Worm (Caenorhabditis elegans) whole organism, L1 larva: ENCODE measurements around the gene sri-29.

Source experiments
- C16A3.4 ChIP-seq: fragments of 150-350 bp; optimal IDR thresholded peaks from 2 replicates; lab custom pipeline; 2014; ENCODE audit warnings: missing biosample characterization, missing genetic modification characterization
- C34B4.2 ChIP-seq: sonication (generic microtip); optimal IDR thresholded peaks from 2 replicates; lab custom pipeline; 2017; ENCODE audit warnings: mild to moderate bottlenecking, missing genetic modification characterization, missing compliant biosample characterization
- F16B12.6 ChIP-seq: fragments of 150-350 bp; optimal IDR thresholded peaks from 2 replicates; lab custom pipeline; 2014; ENCODE audit warnings: missing biosample characterization, missing genetic modification characterization
- Y116A8C.19 ChIP-seq: sonication (generic microtip); optimal IDR thresholded peaks from 2 replicates; lab custom pipeline; 2016; ENCODE audit warnings: missing compliant biosample characterization, missing genetic modification characterization, borderline replicate concordance
- aha-1 ChIP-seq: fragments of 150-350 bp; optimal IDR thresholded peaks from 2 replicates; lab custom pipeline; 2014; ENCODE audit warnings: missing biosample characterization, missing genetic modification characterization
- aly-2 ChIP-seq: fragments of 150-350 bp; optimal IDR thresholded peaks from 2 replicates; lab custom pipeline; 2014; ENCODE audit warnings: missing biosample characterization, missing genetic modification characterization
- ama-1 ChIP-seq: fragments of 150-350 bp; optimal IDR thresholded peaks from 2 replicates; lab custom pipeline; 2014
- blmp-1 ChIP-seq: fragments of 150-350 bp; optimal IDR thresholded peaks from 2 replicates; lab custom pipeline; 2014; ENCODE audit warnings: missing biosample characterization, missing genetic modification characterization
- ceh-8 ChIP-seq: fragments of 200-800 bp; sonication (Bioruptor generic); optimal IDR thresholded peaks from 2 replicates; lab custom pipeline; 2018; ENCODE audit warnings: mild to moderate bottlenecking, missing genetic modification characterization, moderate library complexity, missing compliant biosample characterization
- dpl-1 ChIP-seq, 3 experiments: fragments of 150-350 bp in 2 of 3; sonication (generic microtip) in 1 of 3; optimal IDR thresholded peaks; 2 replicates each; lab custom pipeline; 2014 to 2017; ENCODE audit warnings: missing biosample characterization in 3 of 3, missing genetic modification characterization in 3 of 3, missing genetic modification reagents in 3 of 3
- dsc-1 ChIP-seq: sonication (generic microtip); optimal IDR thresholded peaks from 2 replicates; lab custom pipeline; 2016; ENCODE audit warnings: mild to moderate bottlenecking, missing genetic modification characterization, missing compliant biosample characterization
- efl-1 ChIP-seq, 4 experiments: fragments of 150-350 bp; optimal IDR thresholded peaks in 3 of 4; peaks in 1 of 4; 1 replicate in 1 of 4; 2 replicates in 3 of 4; lab custom pipeline; 2014; ENCODE audit warnings: missing biosample characterization in 2 of 4, missing genetic modification characterization in 2 of 4, missing genetic modification reagents in 2 of 4
- efl-3 ChIP-seq: fragments of 200-800 bp; sonication (Bioruptor generic); optimal IDR thresholded peaks from 2 replicates; lab custom pipeline; 2018; ENCODE audit warnings: mild to moderate bottlenecking, missing genetic modification characterization, missing compliant biosample characterization
- egl-13 ChIP-seq: sonication (generic microtip); optimal IDR thresholded peaks from 2 replicates; lab custom pipeline; 2016; ENCODE audit warnings: missing genotype, missing genetic modification reagents, missing genetic modification characterization, missing compliant biosample characterization
- egl-27 ChIP-seq, 2 experiments: fragments of 150-350 bp in 1 of 2; sonication (generic microtip); optimal IDR thresholded peaks; 3 replicates each; lab custom pipeline; 2017 to 2018; ENCODE audit warnings: missing biosample characterization in 2 of 2, missing genetic modification characterization in 2 of 2, missing genetic modification reagents in 2 of 2
- elt-2 ChIP-seq: sonication (generic microtip); optimal IDR thresholded peaks from 2 replicates; lab custom pipeline; 2016; ENCODE audit warnings: missing genetic modification characterization, mild to moderate bottlenecking, inconsistent platforms, missing compliant biosample characterization, missing genetic modification reagents
- grh-1 ChIP-seq: fragments of 200-800 bp; sonication (Bioruptor generic); IDR thresholded peaks from 2 replicates; pipeline ENCODE4 v1.3.6; 2022; ENCODE audit warnings: missing genetic modification reagents, missing genetic modification characterization, missing compliant biosample characterization
- hlh-17 ChIP-seq: fragments of 200-800 bp; sonication (Bioruptor generic); optimal IDR thresholded peaks from 2 replicates; lab custom pipeline; 2018; ENCODE audit warnings: missing genetic modification characterization, mild to moderate bottlenecking, missing compliant biosample characterization, moderate library complexity, borderline replicate concordance
- hlh-4 ChIP-seq: sonication (generic microtip); optimal IDR thresholded peaks from 2 replicates; lab custom pipeline; 2016; ENCODE audit warnings: mild to moderate bottlenecking, missing genetic modification characterization, missing compliant biosample characterization
- irx-1 ChIP-seq: sonication (generic microtip); optimal IDR thresholded peaks from 2 replicates; lab custom pipeline; 2016; ENCODE audit warnings: missing genetic modification characterization, missing compliant biosample characterization
- jun-1 ChIP-seq: fragments of 150-350 bp; optimal IDR thresholded peaks from 2 replicates; lab custom pipeline; 2014; ENCODE audit warnings: missing biosample characterization, missing genetic modification reagents, missing genetic modification characterization
- lin-13 ChIP-seq: fragments of 150-350 bp; optimal IDR thresholded peaks from 2 replicates; lab custom pipeline; 2014; ENCODE audit warnings: missing biosample characterization, missing genetic modification reagents, missing genetic modification characterization
- lin-15B ChIP-seq: fragments of 150-350 bp; sonication (generic microtip); optimal IDR thresholded peaks from 3 replicates; lab custom pipeline; 2014; ENCODE audit warnings: missing biosample characterization, missing genetic modification characterization
- lin-35 ChIP-seq, 2 experiments: fragments of 150-350 bp; optimal IDR thresholded peaks; 2 replicates each; lab custom pipeline; 2014; ENCODE audit warnings: missing biosample characterization in 2 of 2, missing genetic modification characterization in 2 of 2, missing genetic modification reagents in 2 of 2
- lsy-2 ChIP-seq, 2 experiments: fragments of 150-350 bp; optimal IDR thresholded peaks; 2 replicates each; lab custom pipeline; 2014; ENCODE audit warnings: missing biosample characterization in 2 of 2, missing genetic modification characterization in 2 of 2
- nhr-19 ChIP-seq: fragments of 200-800 bp; sonication (Bioruptor generic); conservative IDR thresholded peaks from 2 replicates; pipeline ENCODE4 v1.3.6; 2022; ENCODE audit warnings: missing genetic modification characterization, missing compliant biosample characterization
- nhr-28 ChIP-seq: fragments of 150-350 bp; optimal IDR thresholded peaks from 2 replicates; lab custom pipeline; 2014; ENCODE audit warnings: missing biosample characterization, missing genetic modification characterization
- nhr-47 ChIP-seq: sonication (generic microtip); optimal IDR thresholded peaks from 2 replicates; lab custom pipeline; 2016; ENCODE audit warnings: mild to moderate bottlenecking, missing genetic modification characterization, moderate library complexity, missing compliant biosample characterization
- nhr-71 ChIP-seq: sonication (generic microtip); optimal IDR thresholded peaks from 2 replicates; lab custom pipeline; 2016; ENCODE audit warnings: mild to moderate bottlenecking, missing genetic modification characterization, moderate library complexity, missing compliant biosample characterization
- nhr-76 ChIP-seq: sonication (generic microtip); optimal IDR thresholded peaks from 2 replicates; lab custom pipeline; 2017; ENCODE audit warnings: missing biosample characterization, missing genetic modification characterization
- pax-3 ChIP-seq: fragments of 200-800 bp; sonication (Bioruptor generic); optimal IDR thresholded peaks from 2 replicates; lab custom pipeline; 2018; ENCODE audit warnings: mild to moderate bottlenecking, missing genetic modification characterization, moderate library complexity, missing compliant biosample characterization
- snpc-4 ChIP-seq: fragments of 150-350 bp; optimal IDR thresholded peaks from 2 replicates; lab custom pipeline; 2014; ENCODE audit warnings: missing biosample characterization, missing genetic modification characterization
- sptf-1 ChIP-seq: fragments of 150-350 bp; optimal IDR thresholded peaks from 2 replicates; lab custom pipeline; 2014; ENCODE audit warnings: missing biosample characterization, missing genetic modification characterization
- sup-37 ChIP-seq: fragments of 200-800 bp; sonication (Bioruptor generic); optimal IDR thresholded peaks from 2 replicates; lab custom pipeline; 2018; ENCODE audit warnings: mild to moderate bottlenecking, missing genetic modification characterization, missing compliant biosample characterization
- tlp-1 ChIP-seq: fragments of 150-350 bp; optimal IDR thresholded peaks from 2 replicates; lab custom pipeline; 2014; ENCODE audit warnings: missing biosample characterization, missing genetic modification characterization
- unc-30 ChIP-seq: sonication (generic microtip); optimal IDR thresholded peaks from 2 replicates; lab custom pipeline; 2017; ENCODE audit warnings: missing biosample characterization, missing genetic modification characterization
- unc-86 ChIP-seq: sonication (generic microtip); optimal IDR thresholded peaks from 2 replicates; lab custom pipeline; 2016; ENCODE audit warnings: missing genetic modification characterization, missing compliant biosample characterization
- zip-4 ChIP-seq: fragments of 200-800 bp; sonication (Bioruptor generic); optimal IDR thresholded peaks from 2 replicates; lab custom pipeline; 2018; ENCODE audit warnings: mild to moderate bottlenecking, missing genetic modification characterization, moderate library complexity, missing compliant biosample characterization
- ztf-11 ChIP-seq, 2 experiments: sonication (generic microtip); optimal IDR thresholded peaks; 2 replicates each; lab custom pipeline; 2016 to 2017; ENCODE audit warnings: missing genetic modification characterization in 2 of 2, missing biosample characterization in 1 of 2, missing compliant biosample characterization in 1 of 2

Gene sri-29

DNA sequence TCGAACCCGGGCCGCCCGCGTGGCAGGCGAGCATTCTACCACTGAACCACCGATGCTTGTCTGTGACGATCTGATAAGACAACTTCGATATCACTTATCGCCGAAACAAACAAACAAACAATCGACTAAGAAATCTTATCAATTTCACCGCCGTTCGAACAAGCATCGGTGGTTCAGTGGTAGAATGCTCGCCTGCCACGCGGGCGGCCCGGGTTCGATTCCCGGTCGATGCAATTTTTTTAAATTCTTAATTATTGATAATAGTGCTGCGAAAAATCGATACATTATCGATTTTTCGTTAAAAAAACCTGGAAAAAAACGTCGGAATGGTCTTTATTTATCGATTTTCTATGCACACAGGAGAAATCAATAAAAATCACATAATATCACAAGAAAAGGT, 18.1 kb downstream of the sri-29 start:
- no peak for TF ChIP-seq ztf-11 (tag; optimal IDR thresholded peaks at IDR 0.05; lab: Kevin White, UChicago)
- no peak for TF ChIP-seq C34B4.2 (tag; lab: Kevin White, UChicago)
- peak; percentile 45 for TF ChIP-seq elt-2 (tag; lab: Kevin White, UChicago)
- no peak for TF ChIP-seq jun-1 (tag; lab: Kevin White, UChicago)
- no peak for TF ChIP-seq nhr-47 (tag; lab: Kevin White, UChicago)
- TF ChIP-seq egl-27 (tag; optimal IDR thresholded peaks at IDR 0.05; lab: Kevin White, UChicago), result no peak
- no peak for TF ChIP-seq hlh-17 (GFP tag; lab: Kevin White, UChicago)
- TF ChIP-seq unc-86 (tag; lab: Kevin White, UChicago), result no peak
- no peak for TF ChIP-seq pax-3
- peak in 1 of 2 experiments; percentile 3 for TF ChIP-seq lin-35 (GFP tag; optimal IDR thresholded peaks at IDR 0.05; lab: Kevin White, UChicago)
- TF ChIP-seq tlp-1 (tag; lab: Kevin White, UChicago), result no peak
- no peak for TF ChIP-seq blmp-1
- no peak for TF ChIP-seq hlh-4 (tag; lab: Kevin White, UChicago)
- TF ChIP-seq nhr-71 (tag; lab: Kevin White, UChicago), result no peak
- no peak for TF ChIP-seq nhr-76 (tag; lab: Kevin White, UChicago)
- TF ChIP-seq aha-1 (tag; lab: Kevin White, UChicago), result no peak
- no peak for TF ChIP-seq egl-13 (tag; lab: Kevin White, UChicago)
- no peak for TF ChIP-seq unc-30
- no peak for TF ChIP-seq C16A3.4 (tag; lab: Kevin White, UChicago)
- TF ChIP-seq dsc-1 (tag; lab: Kevin White, UChicago), result no peak
- TF ChIP-seq lin-13 (GFP tag; lab: Kevin White, UChicago), result no peak
- peak in 1 of 2 experiments; percentile 42 for TF ChIP-seq lsy-2 (tag; optimal IDR thresholded peaks at IDR 0.05; lab: Kevin White, UChicago)
- TF ChIP-seq snpc-4 (tag; lab: Kevin White, UChicago), result no peak
- TF ChIP-seq ceh-8, result no peak

DNA sequence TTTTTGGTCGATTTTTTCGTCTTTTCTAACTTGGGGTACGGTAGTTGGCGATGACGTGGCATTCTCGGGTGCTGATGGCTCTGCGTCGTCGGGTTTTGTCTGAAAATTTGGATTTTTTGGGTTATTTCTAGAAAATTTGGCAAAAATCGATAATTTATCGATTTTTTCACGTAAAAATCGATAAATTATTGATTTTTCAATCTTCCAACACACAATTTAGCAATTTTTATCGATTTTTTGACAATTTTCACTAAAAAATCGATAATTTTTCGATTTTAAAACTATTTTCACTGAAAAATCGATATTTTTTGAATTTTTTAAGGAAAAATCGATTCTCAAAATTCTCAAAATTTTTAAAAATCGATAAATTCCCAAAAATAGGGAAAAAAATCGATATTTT, 18.8 kb downstream of the sri-29 start:
- TF ChIP-seq egl-13 (tag; lab: Kevin White, UChicago) (no peak), efl-1 (optimal IDR thresholded peaks at IDR 0.05; lab: Kevin White, UChicago) (no peak), efl-1 (GFP tag; optimal IDR thresholded peaks at IDR 0.05 in 1 of 2; lab: Kevin White, UChicago) (no peak), nhr-28 (tag; lab: Kevin White, UChicago) (no peak), grh-1 (no peak), unc-30 (no peak), sup-37 (no peak), nhr-76 (tag; lab: Kevin White, UChicago) (no peak)

DNA sequence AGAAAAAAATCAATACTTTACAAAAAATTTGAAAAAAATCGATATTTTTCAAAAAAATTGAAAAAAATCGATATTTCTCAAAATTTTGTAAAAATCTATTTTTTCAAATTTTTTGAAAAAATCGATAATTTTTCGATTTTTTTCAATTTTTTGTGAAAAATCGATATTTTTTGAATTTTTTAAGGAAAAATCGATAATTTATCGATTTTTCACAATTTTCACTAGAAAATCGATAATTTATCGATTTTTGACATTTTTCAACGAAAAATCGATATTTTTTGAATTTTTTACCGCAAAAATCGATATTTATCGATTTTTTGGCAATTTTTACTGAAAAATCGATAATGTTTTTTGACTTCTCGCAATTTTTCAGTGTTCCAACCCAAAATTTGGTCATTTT, 19.2 kb downstream of the sri-29 start:
- TF ChIP-seq aha-1 (tag; lab: Kevin White, UChicago) (no peak), lin-15B (tag; lab: Kevin White, UChicago) (no peak), nhr-76 (tag; lab: Kevin White, UChicago) (no peak), efl-3 (no peak), sptf-1 (tag; lab: Kevin White, UChicago) (no peak), irx-1 (tag; lab: Kevin White, UChicago) (no peak), nhr-47 (tag; lab: Kevin White, UChicago) (no peak), ama-1 (lab: Kevin White, UChicago) (no peak), F16B12.6 (tag; lab: Kevin White, UChicago) (no peak), nhr-71 (tag; lab: Kevin White, UChicago) (no peak)

- no peak for TF ChIP-seq nhr-19
- no peak for TF ChIP-seq snpc-4 (tag; lab: Kevin White, UChicago)
- no peak for TF ChIP-seq aly-2 (tag; lab: Kevin White, UChicago)
- no peak for TF ChIP-seq zip-4
- no peak for TF ChIP-seq unc-86 (tag; lab: Kevin White, UChicago)
- no peak for TF ChIP-seq Y116A8C.19 (tag; lab: Kevin White, UChicago)
- no peak for TF ChIP-seq dpl-1 (GFP tag; optimal IDR thresholded peaks at IDR 0.05; lab: Kevin White, UChicago)
Observed at ce11 chrII:3063984-3064383, 19.9 kb downstream of the sri-29 start.
